Worm (Caenorhabditis elegans) whole organism, young adult: ENCODE results near the gene T05A10.6.
A peak's percentile ranks its signal among the peaks of the same experiment; 100 is the strongest.

ENCODE experiments used
- B0336.3 ChIP-seq: fragments of 200-800 bp; sonication (Bioruptor generic); IDR thresholded peaks from 2 replicates; pipeline ENCODE4 v1.3.6; 2022; ENCODE audit warnings: missing genetic modification characterization, missing compliant biosample characterization
- C06A6.2 ChIP-seq: fragments of 200-800 bp; sonication (Bioruptor generic); conservative IDR thresholded peaks from 2 replicates; pipeline ENCODE4 v1.3.6; 2022; ENCODE audit warnings: missing genetic modification characterization, missing compliant biosample characterization
- F23B12.7 ChIP-seq: sonication (generic microtip); optimal IDR thresholded peaks from 2 replicates; lab custom pipeline; 2017; ENCODE audit warnings: missing genetic modification characterization, mild to moderate bottlenecking, missing compliant biosample characterization, antibody characterized with exemption, moderate library complexity; ENCODE audit not compliant: insufficient read depth
- F49E8.2 ChIP-seq: sonication (generic microtip); optimal IDR thresholded peaks from 3 replicates; lab custom pipeline; 2017; ENCODE audit warnings: missing genetic modification characterization, mild to moderate bottlenecking, missing compliant biosample characterization, antibody characterized with exemption, moderate library complexity; ENCODE audit not compliant: insufficient read depth
- F57A8.1 ChIP-seq: fragments of 200-800 bp; sonication (Bioruptor generic); optimal IDR thresholded peaks from 2 replicates; lab custom pipeline; 2018; ENCODE audit warnings: mild to moderate bottlenecking, missing genetic modification characterization, moderate library complexity, missing compliant biosample characterization
- F57C9.4 ChIP-seq: sonication (generic microtip); optimal IDR thresholded peaks from 2 replicates; lab custom pipeline; 2017; ENCODE audit warnings: mild to moderate bottlenecking, missing genetic modification characterization, missing compliant biosample characterization
- K11D2.4 ChIP-seq: fragments of 200-800 bp; sonication (Bioruptor generic); IDR thresholded peaks from 2 replicates; pipeline ENCODE4 v1.3.6; 2022; ENCODE audit warnings: missing genetic modification reagents, missing genetic modification characterization, missing compliant biosample characterization
- T07F8.4 ChIP-seq: sonication (generic microtip); optimal IDR thresholded peaks from 2 replicates; lab custom pipeline; 2016; ENCODE audit warnings: mild to moderate bottlenecking, missing genetic modification characterization, moderate library complexity, missing compliant biosample characterization
- Y53G8AR.9 ChIP-seq: fragments of 200-800 bp; sonication (Bioruptor generic); conservative IDR thresholded peaks from 2 replicates; pipeline ENCODE4 v1.3.6; 2022; ENCODE audit warnings: missing genetic modification reagents, missing genetic modification characterization, missing compliant biosample characterization
- Y56A3A.18 ChIP-seq: fragments of 200-800 bp; sonication (Bioruptor generic); IDR thresholded peaks from 2 replicates; pipeline ENCODE4 v1.3.6; 2022; ENCODE audit warnings: missing genetic modification reagents, missing genetic modification characterization, missing compliant biosample characterization
- ZK185.1 ChIP-seq: sonication (generic microtip); optimal IDR thresholded peaks from 2 replicates; lab custom pipeline; 2016; ENCODE audit warnings: mild to moderate bottlenecking, missing genetic modification characterization, missing compliant biosample characterization; ENCODE audit not compliant: poor library complexity, severe bottlenecking
- athp-1 ChIP-seq: sonication (generic microtip); optimal IDR thresholded peaks from 2 replicates; lab custom pipeline; 2017; ENCODE audit warnings: mild to moderate bottlenecking, missing genetic modification characterization, missing compliant biosample characterization
- attf-3 ChIP-seq: fragments of 200-800 bp; sonication (Bioruptor generic); conservative IDR thresholded peaks from 2 replicates; pipeline ENCODE4 v1.3.6; 2022; ENCODE audit warnings: missing genetic modification reagents, missing genetic modification characterization, missing compliant biosample characterization
- cebp-1 ChIP-seq, 2 experiments: fragments of 200-800 bp in 1 of 2; sonication (Bioruptor generic) in 1 of 2; sonication (generic microtip) in 1 of 2; IDR thresholded peaks in 1 of 2; optimal IDR thresholded peaks in 1 of 2; 2 replicates each; pipeline versions ENCODE4 v1.3.6 to Lab custom; 2017 to 2022; ENCODE audit warnings: missing compliant biosample characterization in 2 of 2, missing genetic modification characterization in 2 of 2, mild to moderate bottlenecking in 1 of 2, missing genetic modification reagents in 1 of 2, moderate library complexity in 1 of 2
- ceh-100 ChIP-seq: fragments of 200-800 bp; sonication (Bioruptor generic); IDR thresholded peaks from 2 replicates; pipeline ENCODE4 v1.3.6; 2022; ENCODE audit warnings: missing genetic modification reagents, missing genetic modification characterization, missing compliant biosample characterization
- chd-7 ChIP-seq: sonication (generic microtip); optimal IDR thresholded peaks from 2 replicates; lab custom pipeline; 2016; ENCODE audit warnings: mild to moderate bottlenecking, missing genetic modification characterization, moderate library complexity, missing compliant biosample characterization
- die-1 ChIP-seq: sonication (generic microtip); optimal IDR thresholded peaks from 2 replicates; lab custom pipeline; 2016; ENCODE audit warnings: missing genotype, mild to moderate bottlenecking, missing genetic modification characterization, missing compliant biosample characterization
- dox-1 ChIP-seq: fragments of 200-800 bp; sonication (Bioruptor generic); IDR thresholded peaks from 2 replicates; pipeline ENCODE4 v1.3.6; 2022; ENCODE audit warnings: missing genetic modification reagents, missing genetic modification characterization, missing compliant biosample characterization
- dpff-1 ChIP-seq: sonication (generic microtip); optimal IDR thresholded peaks from 2 replicates; lab custom pipeline; 2017; ENCODE audit warnings: mild to moderate bottlenecking, missing genetic modification characterization, missing compliant biosample characterization
- dpl-1 ChIP-seq: fragments of 150-350 bp; optimal IDR thresholded peaks from 2 replicates; lab custom pipeline; 2014; ENCODE audit warnings: missing biosample characterization, missing genetic modification reagents, missing genetic modification characterization
- ets-4 ChIP-seq: fragments of 200-800 bp; sonication (Bioruptor generic); optimal IDR thresholded peaks from 2 replicates; lab custom pipeline; 2018; ENCODE audit warnings: mild to moderate bottlenecking, missing genetic modification characterization, missing compliant biosample characterization
- him-1 ChIP-seq: sonication (generic microtip); optimal IDR thresholded peaks from 2 replicates; lab custom pipeline; 2016; ENCODE audit warnings: missing genotype, missing genetic modification reagents, missing genetic modification characterization, missing compliant biosample characterization
- hmg-1.2 ChIP-seq: fragments of 200-800 bp; sonication (Bioruptor generic); IDR thresholded peaks from 2 replicates; pipeline ENCODE4 v1.3.6; 2022; ENCODE audit warnings: missing genetic modification reagents, missing genetic modification characterization, missing compliant biosample characterization
- hrde-1 ChIP-seq: sonication (generic microtip); optimal IDR thresholded peaks from 2 replicates; lab custom pipeline; 2016; ENCODE audit warnings: missing genetic modification characterization, mild to moderate bottlenecking, missing compliant biosample characterization, moderate library complexity, missing genotype, missing genetic modification reagents, borderline replicate concordance
- let-526 ChIP-seq: fragments of 200-800 bp; sonication (Bioruptor generic); IDR thresholded peaks from 2 replicates; pipeline ENCODE4 v1.3.6; 2022; ENCODE audit warnings: missing genetic modification reagents, missing genetic modification characterization, missing compliant biosample characterization
- let-607 ChIP-seq, 2 experiments: fragments of 200-800 bp in 1 of 2; sonication (Bioruptor generic) in 1 of 2; sonication (generic microtip) in 1 of 2; optimal IDR thresholded peaks; 2 replicates each; lab custom pipeline; 2016 to 2018; ENCODE audit warnings: mild to moderate bottlenecking in 2 of 2, missing compliant biosample characterization in 2 of 2, missing genetic modification characterization in 2 of 2, moderate library complexity in 2 of 2, missing genotype in 1 of 2
- lin-26 ChIP-seq: fragments of 200-800 bp; sonication (Bioruptor generic); IDR thresholded peaks from 2 replicates; pipeline ENCODE4 v1.3.6; 2022; ENCODE audit warnings: missing genetic modification reagents, missing genetic modification characterization, missing compliant biosample characterization
- lin-40 ChIP-seq: sonication (generic microtip); optimal IDR thresholded peaks from 2 replicates; lab custom pipeline; 2016; ENCODE audit warnings: missing genetic modification characterization, mild to moderate bottlenecking, missing compliant biosample characterization, missing genotype, missing genetic modification reagents
- madf-3 ChIP-seq: fragments of 200-800 bp; sonication (Bioruptor generic); IDR thresholded peaks from 2 replicates; pipeline ENCODE4 v1.3.6; 2022; ENCODE audit warnings: missing genetic modification reagents, missing genetic modification characterization, missing compliant biosample characterization
- madf-8 ChIP-seq: fragments of 200-800 bp; sonication (Bioruptor generic); conservative IDR thresholded peaks from 2 replicates; pipeline ENCODE4 v1.3.6; 2022; ENCODE audit warnings: missing genetic modification reagents, missing genetic modification characterization, missing compliant biosample characterization
- mes-4 ChIP-seq: sonication (generic microtip); optimal IDR thresholded peaks from 2 replicates; lab custom pipeline; 2016; ENCODE audit warnings: missing genotype, missing genetic modification characterization, missing compliant biosample characterization
- mxl-1 ChIP-seq: sonication (generic microtip); optimal IDR thresholded peaks from 2 replicates; lab custom pipeline; 2016; ENCODE audit warnings: missing genetic modification characterization, missing compliant biosample characterization
- nhr-90 ChIP-seq: sonication (generic microtip); optimal IDR thresholded peaks from 2 replicates; lab custom pipeline; 2016; ENCODE audit warnings: missing genotype, mild to moderate bottlenecking, missing genetic modification characterization, missing compliant biosample characterization
- pbrm-1 ChIP-seq: fragments of 200-800 bp; sonication (Bioruptor generic); IDR thresholded peaks from 2 replicates; pipeline ENCODE4 v1.3.6; 2022; ENCODE audit warnings: missing genetic modification reagents, missing genetic modification characterization, missing compliant biosample characterization
- rec-8 ChIP-seq, 2 experiments: sonication (generic microtip); optimal IDR thresholded peaks; 2 replicates each; lab custom pipeline; 2016; ENCODE audit warnings: mild to moderate bottlenecking in 2 of 2, missing genetic modification characterization in 2 of 2, missing genetic modification reagents in 2 of 2, missing genotype in 2 of 2, missing biosample characterization in 1 of 2, missing compliant biosample characterization in 1 of 2, moderate library complexity in 1 of 2
- repo-1 ChIP-seq: sonication (generic microtip); optimal IDR thresholded peaks from 2 replicates; lab custom pipeline; 2017; ENCODE audit warnings: mild to moderate bottlenecking, missing genetic modification characterization, missing compliant biosample characterization
- snpc-4 ChIP-seq, 5 experiments: fragments of 150-350 bp in 1 of 5; sonication (generic microtip) in 4 of 5; optimal IDR thresholded peaks; 2 replicates each; lab custom pipeline; 2014 to 2018; ENCODE audit warnings: missing genetic modification characterization in 5 of 5, missing biosample characterization in 3 of 5, antibody characterized with exemption in 2 of 5, mild to moderate bottlenecking in 2 of 5, missing compliant biosample characterization in 2 of 5, missing genotype in 2 of 5, moderate library complexity in 2 of 5, missing genetic modification reagents in 1 of 5
- somi-1 ChIP-seq: fragments of 200-800 bp; sonication (Bioruptor generic); optimal IDR thresholded peaks from 2 replicates; lab custom pipeline; 2018; ENCODE audit warnings: mild to moderate bottlenecking, missing genetic modification characterization, missing compliant biosample characterization
- sptf-2 ChIP-seq: fragments of 200-800 bp; sonication (Bioruptor generic); optimal IDR thresholded peaks from 2 replicates; lab custom pipeline; 2018; ENCODE audit warnings: mild to moderate bottlenecking, missing genetic modification characterization, missing compliant biosample characterization
- unc-130 ChIP-seq: sonication (generic microtip); optimal IDR thresholded peaks from 2 replicates; lab custom pipeline; 2016; ENCODE audit warnings: missing genetic modification reagents, missing genetic modification characterization, missing compliant biosample characterization
- unc-62 ChIP-seq: fragments of 150-350 bp; optimal IDR thresholded peaks from 2 replicates; lab custom pipeline; 2014; ENCODE audit warnings: missing biosample characterization, missing genetic modification reagents, missing genetic modification characterization
- ztf-26 ChIP-seq: sonication (generic microtip); optimal IDR thresholded peaks from 2 replicates; lab custom pipeline; 2017; ENCODE audit warnings: missing genetic modification characterization, missing compliant biosample characterization
- ztf-28 ChIP-seq: fragments of 200-800 bp; sonication (Bioruptor generic); IDR thresholded peaks from 2 replicates; pipeline ENCODE4 v1.3.6; 2022; ENCODE audit warnings: missing genetic modification reagents, missing genetic modification characterization, missing compliant biosample characterization
- ztf-3 ChIP-seq: fragments of 200-800 bp; sonication (Bioruptor generic); optimal IDR thresholded peaks from 2 replicates; lab custom pipeline; 2018; ENCODE audit warnings: mild to moderate bottlenecking, missing genetic modification characterization, missing compliant biosample characterization

T05A10.6 gene

ce11 chrX:10772165-10772584 is 22.4 kb downstream of the T05A10.6 start (continued):
- TF ChIP-seq let-607 (tag; optimal IDR thresholded peaks at IDR 0.05; lab: Kevin White, UChicago) (peak in 1 of 2 experiments; percentile 47), dpff-1 (no peak), F23B12.7 (tag; lab: Kevin White, UChicago) (peak; percentile 44), ets-4 (GFP tag; lab: Kevin White, UChicago) (peak; percentile 88), ztf-28 (GFP tag; lab: Robert Waterston, UW) (no peak), unc-62 (GFP tag; lab: Kevin White, UChicago) (peak; percentile 81), sptf-2 (peak; percentile 35), let-526 (GFP tag; lab: Robert Waterston, UW) (0 out of 2 replicates have a peak, but pooled peaks have one; percentile 47), T07F8.4 (tag; lab: Kevin White, UChicago) (no peak), B0336.3 (GFP tag; lab: Robert Waterston, UW) (peak; percentile 67), somi-1 (peak; percentile 82), cebp-1 (GFP tag; IDR thresholded peaks at IDR 0.05; lab: Robert Waterston, UW) (peak; percentile 93), cebp-1 (tag; optimal IDR thresholded peaks at IDR 0.05; lab: Kevin White, UChicago) (peak; percentile 97), chd-7 (tag; lab: Kevin White, UChicago) (peak; percentile 74), dpl-1 (GFP tag; lab: Kevin White, UChicago) (no peak), lin-26 (GFP tag; lab: Robert Waterston, UW) (0 out of 2 replicates have a peak, but pooled peaks have one; percentile 44), unc-130 (GFP tag; lab: Kevin White, UChicago) (no peak), dox-1 (GFP tag; lab: Robert Waterston, UW) (peak; percentile 56), pbrm-1 (GFP tag; lab: Robert Waterston, UW) (no peak)

- TF ChIP-seq ztf-26 (tag; lab: Kevin White, UChicago) (peak; percentile 66), Y56A3A.18 (GFP tag; lab: Robert Waterston, UW) (no peak), mes-4 (tag; lab: Kevin White, UChicago) (no peak), F49E8.2 (no peak), ztf-28 (GFP tag; lab: Robert Waterston, UW) (no peak), B0336.3 (GFP tag; lab: Robert Waterston, UW) (peak; percentile 59; the same call in 1 of the 2 replicates), repo-1 (tag; lab: Kevin White, UChicago) (peak; percentile 40), Y53G8AR.9 (no peak), K11D2.4 (GFP tag; lab: Robert Waterston, UW) (peak; percentile 72), hrde-1 (tag; lab: Kevin White, UChicago) (no peak), madf-3 (GFP tag; lab: Robert Waterston, UW) (no peak), athp-1 (tag; lab: Kevin White, UChicago) (no peak), hmg-1.2 (peak; percentile 54; the same call in 1 of the 2 replicates), lin-40 (tag; lab: Kevin White, UChicago) (peak; percentile 84), C06A6.2 (GFP tag; lab: Robert Waterston, UW) (peak; percentile 75), nhr-90 (tag; lab: Kevin White, UChicago) (peak; percentile 15), let-526 (GFP tag; lab: Robert Waterston, UW) (peak; percentile 50; the same call in 1 of the 2 replicates), mxl-1 (no peak), ZK185.1 (peak; percentile 9), attf-3 (GFP tag; lab: Robert Waterston, UW) (no peak), rec-8 (tag; optimal IDR thresholded peaks at IDR 0.05; lab: Kevin White, UChicago) (no peak), F57A8.1 (GFP tag; lab: Kevin White, UChicago) (no peak), F57C9.4 (tag; lab: Kevin White, UChicago) (no peak), snpc-4 (GFP tag; optimal IDR thresholded peaks at IDR 0.05; lab: Kevin White, UChicago) (no peak), snpc-4 (tag; optimal IDR thresholded peaks at IDR 0.05; lab: Kevin White, UChicago) (peak in 3 of 4 experiments; percentile 30 to 43 (median 34)), madf-8 (GFP tag; lab: Robert Waterston, UW) (no peak), ceh-100 (no peak), ztf-3 (no peak), die-1 (tag; lab: Kevin White, UChicago) (peak; percentile 39), him-1 (tag; lab: Kevin White, UChicago) (no peak)
These were observed 23.5 kb downstream of the T05A10.6 start for ce11 chrX:10770988-10771496.
